Worm (Caenorhabditis elegans) whole organism, early embryonic: ENCODE data around the gene tba-7.

Experiments used
- B0310.2 ChIP-seq: sonication (generic microtip); optimal IDR thresholded peaks from 2 replicates; lab custom pipeline; 2016; ENCODE audit warnings: mild to moderate bottlenecking, missing genetic modification characterization, missing compliant biosample characterization
- ama-1 ChIP-seq: fragments of 150-350 bp; optimal IDR thresholded peaks from 2 replicates; lab custom pipeline; 2014
- ets-7 ChIP-seq: sonication (generic microtip); optimal IDR thresholded peaks from 2 replicates; lab custom pipeline; 2016; ENCODE audit warnings: missing genotype, missing genetic modification characterization, missing compliant biosample characterization
- sea-1 ChIP-seq: fragments of 200-800 bp; sonication (Bioruptor generic); conservative IDR thresholded peaks from 2 replicates; pipeline ENCODE4 v1.3.6; 2022; ENCODE audit warnings: missing genetic modification characterization, missing compliant biosample characterization

- TF ChIP-seq ets-7 (no peak), ama-1 (no peak), B0310.2 (no peak), sea-1 (no peak)
These were observed 21.6 kb upstream of the tba-7 start, which contains the start of gene nlp-21 for ce11 chrIII:11393162-11393561.
